Worm (Caenorhabditis elegans) whole organism, midembryonic: Measurements from ENCODE around the gene mfsd-10.

Experiments
- T22C8.4 ChIP-seq: fragments of 200-800 bp; sonication (Bioruptor generic); IDR thresholded peaks from 2 replicates; pipeline ENCODE4 v1.3.6; 2022; ENCODE audit warnings: missing genetic modification characterization, missing compliant biosample characterization
- cog-1 ChIP-seq: sonication (generic microtip); optimal IDR thresholded peaks from 2 replicates; lab custom pipeline; 2016; ENCODE audit warnings: missing genetic modification characterization, missing compliant biosample characterization
- flt-1 ChIP-seq: fragments of 200-800 bp; sonication (Bioruptor generic); IDR thresholded peaks from 2 replicates; pipeline ENCODE4 v1.3.6; 2022; ENCODE audit warnings: missing genetic modification characterization, missing compliant biosample characterization
- klf-2 ChIP-seq: fragments of 200-800 bp; sonication (Bioruptor generic); conservative IDR thresholded peaks from 2 replicates; pipeline ENCODE4 v1.3.6; 2022; ENCODE audit warnings: missing genetic modification reagents, missing genetic modification characterization, missing compliant biosample characterization
- med-1 ChIP-seq: sonication (generic microtip); optimal IDR thresholded peaks from 2 replicates; lab custom pipeline; 2017; ENCODE audit warnings: missing genetic modification characterization, mild to moderate bottlenecking, missing compliant biosample characterization, antibody characterized with exemption, missing genetic modification reagents; ENCODE audit not compliant: insufficient read depth
- ref-1 ChIP-seq: fragments of 200-800 bp; sonication (Bioruptor generic); conservative IDR thresholded peaks from 2 replicates; pipeline ENCODE4 v1.3.6; 2022; ENCODE audit warnings: missing genetic modification reagents, missing genetic modification characterization, missing compliant biosample characterization
- tab-1 ChIP-seq: fragments of 200-800 bp; sonication (Bioruptor generic); IDR thresholded peaks from 2 replicates; pipeline ENCODE4 v1.3.6; 2022; ENCODE audit warnings: missing genetic modification characterization, missing compliant biosample characterization
- ztf-23 ChIP-seq: fragments of 200-800 bp; sonication (Bioruptor generic); IDR thresholded peaks from 2 replicates; pipeline ENCODE4 v1.3.6; 2022; ENCODE audit warnings: missing genetic modification reagents, missing genetic modification characterization, missing compliant biosample characterization
- ztf-29 ChIP-seq: fragments of 200-800 bp; sonication (Bioruptor generic); IDR thresholded peaks from 2 replicates; pipeline ENCODE4 v1.3.6; 2022; ENCODE audit warnings: missing genetic modification reagents, missing genetic modification characterization, missing compliant biosample characterization

mfsd-10 gene

DNA sequence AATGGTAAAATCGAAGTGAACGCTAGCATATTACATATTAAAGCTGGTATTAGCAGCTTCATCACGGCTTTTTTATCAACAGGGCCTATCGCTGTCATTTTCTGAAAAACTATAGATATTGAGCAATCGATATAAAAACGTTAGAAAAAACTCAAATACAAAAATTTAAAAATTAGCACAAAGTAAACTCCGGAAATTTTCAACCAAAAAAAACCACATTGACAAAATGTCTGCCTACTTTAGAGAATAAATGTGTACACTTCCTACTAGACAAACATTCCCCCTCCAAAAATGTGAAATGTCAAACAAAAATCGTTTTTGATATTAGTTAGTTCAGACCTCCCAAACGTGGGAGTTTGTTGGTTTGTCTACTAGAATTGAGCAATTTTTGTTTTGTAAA, at the start of gene mfsd-10:
TSS of gene mfsd-10 (minus strand) at position 101 of the 400 bp plus-strand sequence.
- TF ChIP-seq flt-1 (GFP tag; lab: Robert Waterston, UW) (no peak), ztf-29 (no peak), T22C8.4 (GFP tag; lab: Robert Waterston, UW) (no peak), med-1 (GFP tag; lab: Kevin White, UChicago) (no peak), tab-1 (no peak), ref-1 (GFP tag; lab: Robert Waterston, UW) (no peak), ztf-23 (GFP tag; lab: Robert Waterston, UW) (no peak), klf-2 (GFP tag; lab: Robert Waterston, UW) (no peak), cog-1 (tag; lab: Kevin White, UChicago) (no peak)

DNA sequence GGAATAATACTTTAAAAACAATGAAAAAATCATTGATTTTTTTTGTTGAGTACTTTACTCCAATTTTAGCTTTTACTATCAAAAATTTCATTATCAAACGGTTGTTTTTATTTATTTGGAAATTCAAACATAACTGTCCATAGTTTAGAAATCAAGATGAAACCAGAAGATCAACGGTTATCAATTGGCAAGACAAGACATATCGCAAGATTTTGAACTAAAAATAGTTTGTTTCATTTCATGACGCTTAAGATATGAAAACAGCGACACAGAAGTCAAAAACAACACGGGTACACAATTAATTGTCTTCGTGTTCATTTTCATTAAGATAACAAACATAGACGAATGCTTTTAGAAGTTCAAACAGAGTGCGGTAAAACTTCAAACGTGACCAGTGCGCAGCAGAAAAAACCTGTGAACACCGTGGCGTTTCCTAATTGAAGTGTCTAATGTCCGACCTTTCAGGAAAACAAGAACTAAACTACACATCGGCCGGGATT, 49.1 kb upstream of the mfsd-10 start:
- TF ChIP-seq klf-2 (GFP tag; lab: Robert Waterston, UW) (no peak), tab-1 (no peak), med-1 (GFP tag; lab: Kevin White, UChicago) (no peak), ref-1 (GFP tag; lab: Robert Waterston, UW) (no peak), ztf-29 (no peak), flt-1 (GFP tag; lab: Robert Waterston, UW) (no peak), cog-1 (tag; lab: Kevin White, UChicago) (no peak), ztf-23 (GFP tag; lab: Robert Waterston, UW) (no peak), T22C8.4 (GFP tag; lab: Robert Waterston, UW) (no peak)

ce11 chrX:17413868-17414267, 45.4 kb upstream of the mfsd-10 start, which contains the start of gene crb-1:
Gene crb-1, minus strand, starts transcription at chrX:17414014.
- TF ChIP-seq flt-1 (GFP tag; lab: Robert Waterston, UW) (no peak), ztf-23 (GFP tag; lab: Robert Waterston, UW) (no peak)

DNA sequence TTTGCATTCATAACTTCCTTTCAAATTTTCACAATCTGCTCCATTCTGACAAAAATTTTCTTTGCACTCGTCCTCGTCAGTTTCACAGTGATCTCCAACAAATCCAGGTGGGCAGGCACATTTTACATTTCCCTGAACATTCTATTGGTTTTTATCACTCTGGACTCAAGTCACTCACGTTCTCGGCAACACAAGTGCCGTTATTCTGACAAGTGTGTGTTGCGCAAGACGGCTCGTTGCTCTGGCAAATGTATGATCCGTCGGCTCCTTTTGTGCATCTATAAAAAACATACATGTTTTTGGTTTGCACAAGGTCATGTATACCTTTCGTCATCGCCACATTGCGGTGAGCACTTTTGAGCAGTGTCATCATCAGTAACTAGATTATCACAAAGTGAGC, 44.2 kb upstream of the mfsd-10 start:
- TF ChIP-seq tab-1 (no peak), ref-1 (GFP tag; lab: Robert Waterston, UW) (no peak)

- no peak for TF ChIP-seq med-1 (GFP tag; lab: Kevin White, UChicago)
- TF ChIP-seq T22C8.4 (GFP tag; lab: Robert Waterston, UW) = no peak
- TF ChIP-seq ref-1 (GFP tag; lab: Robert Waterston, UW) = no peak
- no peak for TF ChIP-seq tab-1
- no peak for TF ChIP-seq flt-1 (GFP tag; lab: Robert Waterston, UW)
Observed at ce11 chrX:17408855-17409254, 40.4 kb upstream of the mfsd-10 start.

DNA sequence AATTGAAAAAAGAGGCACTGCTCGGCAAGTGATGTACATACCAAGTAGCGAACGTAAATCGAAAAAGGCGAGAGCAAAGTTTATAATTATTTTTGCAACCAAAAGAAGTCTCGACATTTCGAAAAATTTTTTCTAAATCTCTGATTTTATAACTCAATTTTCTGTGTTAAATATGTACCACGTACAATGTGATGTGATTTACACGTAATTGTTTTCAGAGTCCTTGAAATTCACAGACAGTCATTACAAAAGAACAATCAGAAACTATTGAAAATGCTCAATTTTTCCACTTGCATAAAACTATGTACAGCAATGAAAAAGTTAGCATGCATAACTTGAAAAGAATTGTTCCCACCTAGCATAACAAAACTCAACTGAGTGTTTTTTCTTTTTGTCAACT, 34.6 kb upstream of the mfsd-10 start:
- TF ChIP-seq flt-1 (GFP tag; lab: Robert Waterston, UW) = no peak

DNA sequence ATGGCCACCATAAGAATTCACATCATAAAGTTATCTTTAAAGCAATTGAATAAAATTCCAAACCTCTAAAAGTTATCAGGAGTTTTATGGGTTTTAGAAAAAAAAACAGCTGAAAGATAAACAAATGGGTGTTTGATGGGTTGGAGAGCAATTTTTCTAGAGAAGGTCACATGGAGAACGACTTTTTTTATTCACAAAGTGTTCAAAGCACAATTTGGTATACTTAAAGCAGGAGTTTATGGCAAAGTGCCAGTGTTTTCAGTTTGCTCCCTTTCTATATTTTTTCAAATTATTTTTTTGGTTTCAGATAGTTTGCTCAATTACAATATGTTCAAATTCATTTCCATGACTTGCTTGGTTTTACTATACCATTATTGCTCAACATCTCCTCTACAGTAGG, 32.8 kb upstream of the mfsd-10 start, which contains the start of gene F11C7.6:
TSS of gene F11C7.6 (plus strand) at position 301 of the 400 bp plus-strand sequence.
- TF ChIP-seq T22C8.4 (GFP tag; lab: Robert Waterston, UW) = no peak
- no peak for TF ChIP-seq cog-1 (tag; lab: Kevin White, UChicago)
- no peak for TF ChIP-seq med-1 (GFP tag; lab: Kevin White, UChicago)

- no peak for TF ChIP-seq ztf-29
Observed at ce11 chrX:17400425-17400824, 32.0 kb upstream of the mfsd-10 start.

- TF ChIP-seq ztf-29 (no peak), tab-1 (no peak), flt-1 (GFP tag; lab: Robert Waterston, UW) (no peak), klf-2 (GFP tag; lab: Robert Waterston, UW) (no peak), cog-1 (tag; lab: Kevin White, UChicago) (no peak), T22C8.4 (GFP tag; lab: Robert Waterston, UW) (no peak)
Observed at ce11 chrX:17398293-17398692, 29.9 kb upstream of the mfsd-10 start, which contains the start of gene F11C7.7. Gene F11C7.7, plus strand, starts transcription at chrX:17398593.

- TF ChIP-seq klf-2 (GFP tag; lab: Robert Waterston, UW) = no peak
- no peak for TF ChIP-seq ztf-23 (GFP tag; lab: Robert Waterston, UW)
- TF ChIP-seq ref-1 (GFP tag; lab: Robert Waterston, UW) = no peak
- no peak for TF ChIP-seq tab-1
- no peak for TF ChIP-seq T22C8.4 (GFP tag; lab: Robert Waterston, UW)
- no peak for TF ChIP-seq flt-1 (GFP tag; lab: Robert Waterston, UW)
- TF ChIP-seq cog-1 (tag; lab: Kevin White, UChicago) = no peak
- TF ChIP-seq med-1 (GFP tag; lab: Kevin White, UChicago) = no peak
- no peak for TF ChIP-seq ztf-29
Observed at ce11 chrX:17396456-17396855, 28.0 kb upstream of the mfsd-10 start, which contains the start of the genes vap-1 and F11C7.2. Gene vap-1, minus strand, starts transcription at chrX:17396556. Gene F11C7.2, plus strand, starts transcription at chrX:17396814.

DNA sequence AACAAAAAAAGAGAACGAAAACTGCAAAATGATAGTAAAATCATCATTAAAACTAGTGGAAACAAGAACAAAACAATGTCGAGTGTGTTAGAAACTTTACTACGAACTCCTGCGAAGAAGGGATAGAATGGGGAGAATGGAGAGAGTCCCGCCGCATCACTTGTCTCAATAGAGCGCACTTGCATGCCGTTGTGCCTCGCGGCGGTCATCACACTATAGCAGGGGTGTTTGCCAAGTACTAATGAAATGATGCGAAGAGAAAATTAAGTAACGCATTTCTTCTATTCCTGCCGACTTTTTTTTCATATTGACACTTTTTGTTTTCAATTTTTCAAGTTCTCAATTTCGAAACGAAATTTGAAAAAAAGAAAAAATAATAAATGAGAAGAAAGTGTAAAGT, 23.7 kb upstream of the mfsd-10 start:
- TF ChIP-seq cog-1 (tag; lab: Kevin White, UChicago) (peak; percentile 39), ztf-23 (GFP tag; lab: Robert Waterston, UW) (no peak), tab-1 (no peak)
